Fruit fly (Drosophila melanogaster) whole organism, prepupa: ENCODE measurements around the gene CG9643.

Experiments used
- Blimp-1 ChIP-seq: fragments of 200-800 bp; sonication (Bioruptor generic); optimal IDR thresholded peaks from 3 replicates; lab custom pipeline; 2017; ENCODE audit warnings: missing biosample characterization, missing genetic modification characterization, mild to moderate bottlenecking, moderate library complexity, missing genetic modification reagents
- CG10669 ChIP-seq: fragments of 200-800 bp; sonication (Bioruptor generic); optimal IDR thresholded peaks from 3 replicates; lab custom pipeline; 2018; ENCODE audit warnings: missing biosample characterization, mild to moderate bottlenecking, missing genetic modification characterization, moderate library complexity
- CG11762 ChIP-seq: fragments of 200-800 bp; sonication (Bioruptor generic); optimal IDR thresholded peaks from 3 replicates; lab custom pipeline; 2016; ENCODE audit warnings: missing biosample characterization, missing genetic modification characterization; ENCODE audit not compliant: insufficient read depth
- CG11902 ChIP-seq: fragments of 200-800 bp; sonication (Bioruptor generic); optimal IDR thresholded peaks from 3 replicates; lab custom pipeline; 2016; ENCODE audit warnings: missing biosample characterization, missing genetic modification characterization
- CG15336 ChIP-seq: fragments of 200-800 bp; sonication (Bioruptor generic); IDR thresholded peaks from 2 replicates; pipeline ENCODE4 v1.3.6; 2022; ENCODE audit warnings: missing biosample characterization, missing genetic modification characterization
- CG1621 ChIP-seq: fragments of 200-800 bp; sonication (Bioruptor generic); optimal IDR thresholded peaks from 3 replicates; lab custom pipeline; 2018; ENCODE audit warnings: missing biosample characterization, mild to moderate bottlenecking, missing genetic modification characterization
- CG16779 ChIP-seq: fragments of 200-800 bp; sonication (Bioruptor generic); optimal IDR thresholded peaks from 3 replicates; lab custom pipeline; 2017; ENCODE audit warnings: missing biosample characterization, mild to moderate bottlenecking, missing genetic modification characterization
- CG3032 ChIP-seq: fragments of 200-800 bp; optimal IDR thresholded peaks from 2 replicates; lab custom pipeline; 2019; ENCODE audit warnings: missing biosample characterization, mild to moderate bottlenecking, missing genetic modification characterization, moderate library complexity
- CG31627 ChIP-seq: fragments of 200-800 bp; sonication (Bioruptor generic); optimal IDR thresholded peaks from 3 replicates; lab custom pipeline; 2016; ENCODE audit warnings: missing biosample characterization, missing genetic modification characterization
- CG32006 ChIP-seq: fragments of 200-800 bp; sonication (Bioruptor generic); optimal IDR thresholded peaks from 3 replicates; lab custom pipeline; 2017; ENCODE audit warnings: missing biosample characterization, mild to moderate bottlenecking, missing genetic modification characterization
- CG34406 ChIP-seq: fragments of 200-800 bp; sonication (Bioruptor generic); optimal IDR thresholded peaks from 3 replicates; lab custom pipeline; 2016; ENCODE audit warnings: missing biosample characterization, missing genetic modification characterization
- CG3919 ChIP-seq: fragments of 200-800 bp; sonication (Bioruptor generic); optimal IDR thresholded peaks from 3 replicates; lab custom pipeline; 2016; ENCODE audit warnings: missing biosample characterization, missing genetic modification characterization
- CG4318 ChIP-seq: fragments of 200-800 bp; sonication (Bioruptor generic); optimal IDR thresholded peaks from 3 replicates; lab custom pipeline; 2017; ENCODE audit warnings: missing biosample characterization, mild to moderate bottlenecking, missing genetic modification characterization
- CG6163 ChIP-seq: fragments of 200-800 bp; sonication (Bioruptor generic); IDR thresholded peaks from 3 replicates; pipeline ENCODE4 v1.3.6; 2022; ENCODE audit warnings: missing biosample characterization, missing genetic modification characterization
- CG6808 ChIP-seq: fragments of 200-800 bp; sonication (Bioruptor generic); optimal IDR thresholded peaks from 3 replicates; lab custom pipeline; 2017; ENCODE audit warnings: missing biosample characterization, missing genetic modification characterization, mild to moderate bottlenecking, moderate library complexity, missing genetic modification reagents
- CG7368 ChIP-seq: fragments of 200-800 bp; sonication (Bioruptor generic); optimal IDR thresholded peaks from 3 replicates; lab custom pipeline; 2016; ENCODE audit warnings: missing biosample characterization, missing genetic modification characterization
- CG8119 ChIP-seq: fragments of 200-800 bp; sonication (Bioruptor generic); IDR thresholded peaks from 3 replicates; pipeline ENCODE4 v1.3.6; 2022; ENCODE audit warnings: missing biosample characterization, missing genetic modification characterization
- CG8319 ChIP-seq: fragments of 200-800 bp; sonication (Bioruptor generic); optimal IDR thresholded peaks from 3 replicates; lab custom pipeline; 2016; ENCODE audit warnings: missing biosample characterization, missing genetic modification characterization
- CG8632 ChIP-seq: fragments of 200-800 bp; sonication (Bioruptor generic); optimal IDR thresholded peaks from 3 replicates; lab custom pipeline; 2016; ENCODE audit warnings: missing biosample characterization, missing genetic modification characterization
- CG9139 ChIP-seq: fragments of 200-800 bp; sonication (Bioruptor generic); optimal IDR thresholded peaks from 3 replicates; lab custom pipeline; 2017; ENCODE audit warnings: missing biosample characterization, mild to moderate bottlenecking, missing genetic modification characterization
- Eip75B ChIP-seq: fragments of 200-800 bp; sonication (Bioruptor generic); optimal IDR thresholded peaks from 3 replicates; lab custom pipeline; 2016; ENCODE audit warnings: missing biosample characterization, missing genetic modification characterization
- Eip78C ChIP-seq: fragments of 200-800 bp; sonication (Bioruptor generic); peaks from one replicate; lab custom pipeline; 2016; ENCODE audit warnings: missing biosample characterization, missing genetic modification characterization
- Eip93F ChIP-seq: fragments of 200-800 bp; sonication (Bioruptor generic); optimal IDR thresholded peaks from 2 replicates; lab custom pipeline; 2016; ENCODE audit warnings: missing biosample characterization, mild to moderate bottlenecking, missing genetic modification characterization
- Gug ChIP-seq: fragments of 200-800 bp; sonication (Bioruptor generic); IDR thresholded peaks from 2 replicates; pipeline ENCODE4 v1.3.6; 2022; ENCODE audit warnings: missing biosample characterization, missing genetic modification characterization
- Hr39 ChIP-seq: fragments of 200-800 bp; sonication (Bioruptor generic); optimal IDR thresholded peaks from 2 replicates; lab custom pipeline; 2016; ENCODE audit warnings: missing biosample characterization, missing genetic modification characterization
- Hr4 ChIP-seq: fragments of 200-800 bp; sonication (Bioruptor generic); optimal IDR thresholded peaks from 3 replicates; lab custom pipeline; 2016; ENCODE audit warnings: missing biosample characterization, missing genetic modification characterization
- Met ChIP-seq: fragments of 200-800 bp; sonication (Bioruptor generic); optimal IDR thresholded peaks from 3 replicates; lab custom pipeline; 2016; ENCODE audit warnings: missing biosample characterization, missing genetic modification characterization
- OdsH ChIP-seq: fragments of 200-800 bp; sonication (Bioruptor generic); optimal IDR thresholded peaks from 3 replicates; lab custom pipeline; 2016; ENCODE audit warnings: missing biosample characterization, missing genetic modification characterization
- Sox102F ChIP-seq: fragments of 200-800 bp; sonication (Bioruptor generic); optimal IDR thresholded peaks from 2 replicates; lab custom pipeline; 2016; ENCODE audit warnings: missing biosample characterization, mild to moderate bottlenecking, missing genetic modification characterization
- Sox14 ChIP-seq: fragments of 200-800 bp; sonication (Bioruptor generic); optimal IDR thresholded peaks from 3 replicates; lab custom pipeline; 2016; ENCODE audit warnings: missing biosample characterization, missing genetic modification characterization
- Sox15 ChIP-seq: fragments of 200-800 bp; sonication (Bioruptor generic); optimal IDR thresholded peaks from 3 replicates; lab custom pipeline; 2016; ENCODE audit warnings: missing biosample characterization, missing genetic modification characterization
- achi ChIP-seq: fragments of 200-800 bp; sonication (Bioruptor generic); optimal IDR thresholded peaks from 3 replicates; lab custom pipeline; 2016; ENCODE audit warnings: missing biosample characterization, missing genetic modification characterization
- cyc ChIP-seq: fragments of 200-800 bp; sonication (Bioruptor generic); optimal IDR thresholded peaks from 3 replicates; lab custom pipeline; 2016; ENCODE audit warnings: missing biosample characterization, missing genetic modification characterization
- dsx ChIP-seq: fragments of 200-800 bp; optimal IDR thresholded peaks from 3 replicates; lab custom pipeline; 2019; ENCODE audit warnings: missing biosample characterization, mild to moderate bottlenecking, missing genetic modification characterization, moderate library complexity; ENCODE audit not compliant: poor library complexity, severe bottlenecking
- esn ChIP-seq: fragments of 200-800 bp; sonication (Bioruptor generic); optimal IDR thresholded peaks from 2 replicates; lab custom pipeline; 2016; ENCODE audit warnings: missing biosample characterization, mild to moderate bottlenecking, missing genetic modification characterization, moderate library complexity
- fd59A ChIP-seq: fragments of 200-800 bp; sonication (Bioruptor generic); optimal IDR thresholded peaks from 2 replicates; lab custom pipeline; 2017; ENCODE audit warnings: missing biosample characterization, mild to moderate bottlenecking, missing genetic modification characterization, missing genetic modification reagents
- net ChIP-seq: fragments of 200-800 bp; sonication (Bioruptor generic); optimal IDR thresholded peaks from 3 replicates; lab custom pipeline; 2016; ENCODE audit warnings: missing biosample characterization, missing genetic modification characterization
- pdm3 ChIP-seq: fragments of 200-800 bp; sonication (Bioruptor generic); optimal IDR thresholded peaks from 3 replicates; lab custom pipeline; 2016; ENCODE audit warnings: missing biosample characterization, missing genetic modification characterization
- salr ChIP-seq, 2 experiments: fragments of 200-800 bp; sonication (Bioruptor generic); optimal IDR thresholded peaks; 3 replicates each; lab custom pipeline; 2016 to 2018; ENCODE audit warnings: missing biosample characterization in 2 of 2, missing genetic modification characterization in 2 of 2, mild to moderate bottlenecking in 1 of 2
- spab ChIP-seq: fragments of 200-800 bp; sonication (Bioruptor generic); optimal IDR thresholded peaks from 2 replicates; lab custom pipeline; 2017; ENCODE audit warnings: missing biosample characterization, mild to moderate bottlenecking, missing genetic modification characterization, missing genetic modification reagents
- ss ChIP-seq, 2 experiments: fragments of 200-800 bp; sonication (Bioruptor generic); optimal IDR thresholded peaks; 2 replicates in 1 of 2; 3 replicates in 1 of 2; lab custom pipeline; 2017 to 2018; ENCODE audit warnings: mild to moderate bottlenecking in 2 of 2, missing biosample characterization in 2 of 2, missing genetic modification characterization in 2 of 2, moderate library complexity in 1 of 2
- topi ChIP-seq: fragments of 200-800 bp; sonication (Bioruptor generic); optimal IDR thresholded peaks from 3 replicates; lab custom pipeline; 2016; ENCODE audit warnings: missing biosample characterization, missing genetic modification characterization
- vri ChIP-seq: fragments of 200-800 bp; sonication (Bioruptor generic); optimal IDR thresholded peaks from 3 replicates; lab custom pipeline; 2016; ENCODE audit warnings: missing biosample characterization, mild to moderate bottlenecking, missing genetic modification characterization

Gene CG9643

dm6 chr2L:2957547-2958174 is 21.4 kb downstream of the CG9643 start (continued):
- TF ChIP-seq CG1621 (tag; lab: Kevin White, UChicago) (peak; percentile 67), CG31627 (GFP tag; lab: Kevin White, UChicago) (peak; percentile 94), Sox15 (peak; percentile 89), CG34406 (GFP tag; lab: Kevin White, UChicago) (peak; percentile 85), net (GFP tag; lab: Kevin White, UChicago) (peak; percentile 84), CG16779 (tag; lab: Kevin White, UChicago) (peak; percentile 84), CG11762 (GFP tag; lab: Kevin White, UChicago) (peak; percentile 86), CG4318 (GFP tag; lab: Kevin White, UChicago) (peak; percentile 91), Sox14 (GFP tag; lab: Kevin White, UChicago) (peak; percentile 93), esn (GFP tag; lab: Kevin White, UChicago) (peak; percentile 95), CG32006 (GFP tag; lab: Kevin White, UChicago) (peak; percentile 94), Eip75B (peak; percentile 92), vri (GFP tag; lab: Kevin White, UChicago) (peak; percentile 71), CG8119 (GFP tag; lab: Robert Waterston, UW) (peak; percentile 89), CG6163 (GFP tag; lab: Robert Waterston, UW) (peak; percentile 78; the same call in 2 of the 3 replicates), Eip78C (GFP tag; lab: Kevin White, UChicago) (peak; percentile 97), Met (GFP tag; lab: Kevin White, UChicago) (peak; percentile 93), CG3919 (peak; percentile 91), dsx (GFP tag; lab: Kevin White, UChicago) (peak; percentile 91), cyc (peak; percentile 95), OdsH (GFP tag; lab: Kevin White, UChicago) (peak; percentile 92), Gug (peak; percentile 81), topi (peak; percentile 93), CG11902 (GFP tag; lab: Kevin White, UChicago) (peak; percentile 96), CG7368 (GFP tag; lab: Kevin White, UChicago) (peak; percentile 79), Eip93F (GFP tag; lab: Kevin White, UChicago) (no peak), CG3032 (tag; lab: Kevin White, UChicago) (peak; percentile 92), CG8319 (GFP tag; lab: Kevin White, UChicago) (peak; percentile 91), CG9139 (peak; percentile 82)

dm6 chr2L:2956992-2957391 is 22.1 kb downstream of the CG9643 start:
- no peak for TF ChIP-seq net (GFP tag; lab: Kevin White, UChicago)
- TF ChIP-seq Sox102F = no peak
- TF ChIP-seq OdsH (GFP tag; lab: Kevin White, UChicago) = no peak
- TF ChIP-seq CG8632 (GFP tag; lab: Kevin White, UChicago) = no peak
- no peak for TF ChIP-seq salr (GFP tag; optimal IDR thresholded peaks at IDR 0.05; lab: Kevin White, UChicago)
- TF ChIP-seq Hr4 (GFP tag; lab: Kevin White, UChicago) = no peak
- TF ChIP-seq CG6808 (GFP tag; lab: Kevin White, UChicago) = no peak
- no peak for TF ChIP-seq CG8119 (GFP tag; lab: Robert Waterston, UW)
- TF ChIP-seq CG16779 (tag; lab: Kevin White, UChicago) = no peak
- TF ChIP-seq CG15336 = no peak
- TF ChIP-seq CG1621 (tag; lab: Kevin White, UChicago) = no peak
- TF ChIP-seq CG6163 (GFP tag; lab: Robert Waterston, UW) = no peak
- no peak for TF ChIP-seq CG11762 (GFP tag; lab: Kevin White, UChicago)

- TF ChIP-seq ss (GFP tag; optimal IDR thresholded peaks at IDR 0.05; lab: Kevin White, UChicago) (peak in 1 of 2 experiments; percentile 54), CG8119 (GFP tag; lab: Robert Waterston, UW) (peak; percentile 54; the same call in 2 of the 3 replicates), CG10669 (peak; percentile 64), Blimp-1 (GFP tag; lab: Kevin White, UChicago) (no peak), Gug (peak; percentile 20; the same call in 1 of the 2 replicates), Met (GFP tag; lab: Kevin White, UChicago) (peak; percentile 28), achi (GFP tag; lab: Kevin White, UChicago) (peak; percentile 56), CG15336 (0 out of 2 replicates have a peak, but pooled peaks have one; percentile 38), CG34406 (GFP tag; lab: Kevin White, UChicago) (peak; percentile 9), CG16779 (tag; lab: Kevin White, UChicago) (peak; percentile 1), CG31627 (GFP tag; lab: Kevin White, UChicago) (no peak), pdm3 (GFP tag; lab: Kevin White, UChicago) (peak; percentile 44), fd59A (peak; percentile 62), CG6808 (GFP tag; lab: Kevin White, UChicago) (peak; percentile 51), cyc (no peak), salr (GFP tag; optimal IDR thresholded peaks at IDR 0.05; lab: Kevin White, UChicago) (peak in 1 of 2 experiments; percentile 20), Hr39 (GFP tag; lab: Kevin White, UChicago) (peak; percentile 30), CG32006 (GFP tag; lab: Kevin White, UChicago) (peak; percentile 83), Eip78C (GFP tag; lab: Kevin White, UChicago) (peak; percentile 91), spab (GFP tag; lab: Kevin White, UChicago) (peak; percentile 63), net (GFP tag; lab: Kevin White, UChicago) (peak; percentile 44), CG3032 (tag; lab: Kevin White, UChicago) (peak; percentile 67), OdsH (GFP tag; lab: Kevin White, UChicago) (peak; percentile 47)
Observed at dm6 chr2L:2956358-2956757, 22.7 kb downstream of the CG9643 start.
